Worm (Caenorhabditis elegans): ENCODE data around the gene ZK1127.4.

- TF ChIP-seq ama-1 (optimal IDR thresholded peaks at IDR 0.05) (peak; percentile 56), egl-27 (tag; optimal IDR thresholded peaks at IDR 0.05) (no peak), elt-3 (tag; optimal IDR thresholded peaks at IDR 0.05) (no peak), ztf-4 (tag; optimal IDR thresholded peaks at IDR 0.05) (no peak), unc-39 (tag; optimal IDR thresholded peaks at IDR 0.05) (no peak), lsy-12 (tag; optimal IDR thresholded peaks at IDR 0.05) (peak; percentile 37), aly-2 (tag; optimal IDR thresholded peaks at IDR 0.05) (no peak), lin-39 (tag; optimal IDR thresholded peaks at IDR 0.05) (no peak), nhr-23 (tag; optimal IDR thresholded peaks at IDR 0.05) (no peak), fos-1 (tag; optimal IDR thresholded peaks at IDR 0.05) (no peak), unc-62 (GFP tag; optimal IDR thresholded peaks at IDR 0.05) (no peak), nhr-11 (tag; optimal IDR thresholded peaks at IDR 0.05) (no peak)
These were observed 47.1 kb downstream of the ZK1127.4 start, which contains the start of gene mmaa-1 for ce11 chrII:7100838-7101237.

All from whole organism, L3 larva.